Worm (Caenorhabditis elegans) whole organism, L4 larva: ENCODE data around the gene npp-8.

ENCODE experiments used
- D1046.2 ChIP-seq: fragments of 200-800 bp; sonication (Bioruptor generic); IDR thresholded peaks from 2 replicates; pipeline ENCODE4 v1.3.6; 2022; ENCODE audit warnings: missing genetic modification characterization, missing compliant biosample characterization
- F26F4.8 ChIP-seq: fragments of 200-800 bp; sonication (Bioruptor generic); conservative IDR thresholded peaks from 2 replicates; pipeline ENCODE4 v1.3.6; 2022; ENCODE audit warnings: missing genetic modification characterization, missing compliant biosample characterization
- Y75B8A.6 ChIP-seq: fragments of 200-800 bp; sonication (Bioruptor generic); IDR thresholded peaks from 2 replicates; pipeline ENCODE4 v1.3.6; 2022; ENCODE audit warnings: missing genetic modification reagents, missing genetic modification characterization, missing compliant biosample characterization
- ama-1 ChIP-seq: fragments of 150-350 bp; optimal IDR thresholded peaks from 2 replicates; lab custom pipeline; 2014; ENCODE audit warnings: inconsistent platforms, mixed read lengths
- arid-1 ChIP-seq: fragments of 200-800 bp; sonication (Bioruptor generic); conservative IDR thresholded peaks from 2 replicates; pipeline ENCODE4 v1.3.6; 2022; ENCODE audit warnings: missing genetic modification reagents, missing genetic modification characterization, missing compliant biosample characterization
- ceh-28 ChIP-seq: fragments of 150-350 bp; optimal IDR thresholded peaks from 2 replicates; lab custom pipeline; 2014; ENCODE audit warnings: missing biosample characterization, missing genetic modification reagents, missing genetic modification characterization
- ceh-44 ChIP-seq: fragments of 200-800 bp; sonication (Bioruptor generic); IDR thresholded peaks from 2 replicates; pipeline ENCODE4 v1.3.6; 2022; ENCODE audit warnings: missing genetic modification reagents, missing genetic modification characterization, missing compliant biosample characterization
- ceh-82 ChIP-seq: sonication (generic microtip); optimal IDR thresholded peaks from 2 replicates; lab custom pipeline; 2017; ENCODE audit warnings: missing biosample characterization, missing genetic modification characterization
- ces-1 ChIP-seq: fragments of 150-350 bp; sonication (generic microtip); optimal IDR thresholded peaks from 4 replicates; lab custom pipeline; 2014; ENCODE audit warnings: missing biosample characterization, missing genetic modification reagents, missing genetic modification characterization
- daf-16 ChIP-seq, 3 experiments: sonication (generic microtip); optimal IDR thresholded peaks; 2 replicates each; lab custom pipeline; 2016 to 2017; ENCODE audit warnings: missing genetic modification characterization in 3 of 3, missing genetic modification reagents in 3 of 3, mild to moderate bottlenecking in 2 of 3, missing compliant biosample characterization in 2 of 3, missing biosample characterization in 1 of 3, moderate library complexity in 1 of 3
- daf-19 ChIP-seq: fragments of 200-800 bp; sonication (Bioruptor generic); conservative IDR thresholded peaks from 2 replicates; pipeline ENCODE4 v1.3.6; 2022; ENCODE audit warnings: missing genetic modification characterization, missing compliant biosample characterization
- dmd-6 ChIP-seq: fragments of 200-800 bp; sonication (Bioruptor generic); IDR thresholded peaks from 2 replicates; pipeline ENCODE4 v1.3.6; 2022; ENCODE audit warnings: missing genetic modification reagents, missing genetic modification characterization, missing compliant biosample characterization
- dmd-8 ChIP-seq: fragments of 200-800 bp; sonication (Bioruptor generic); IDR thresholded peaks from 2 replicates; pipeline ENCODE4 v1.3.6; 2022; ENCODE audit warnings: missing genetic modification characterization, missing compliant biosample characterization
- dmd-9 ChIP-seq: fragments of 200-800 bp; sonication (Bioruptor generic); IDR thresholded peaks from 2 replicates; pipeline ENCODE4 v1.3.6; 2022; ENCODE audit warnings: missing genetic modification reagents, missing genetic modification characterization, missing compliant biosample characterization
- dpl-1 ChIP-seq: fragments of 150-350 bp; optimal IDR thresholded peaks from 2 replicates; lab custom pipeline; 2014; ENCODE audit warnings: missing biosample characterization, missing genetic modification reagents, missing genetic modification characterization
- dve-1 ChIP-seq: sonication (generic microtip); optimal IDR thresholded peaks from 2 replicates; lab custom pipeline; 2017; ENCODE audit warnings: antibody characterized with exemption, mild to moderate bottlenecking, missing genetic modification characterization, missing compliant biosample characterization; ENCODE audit not compliant: insufficient read depth
- egl-27 ChIP-seq: sonication (generic microtip); optimal IDR thresholded peaks from 3 replicates; lab custom pipeline; 2017; ENCODE audit warnings: missing biosample characterization, missing genetic modification reagents, missing genetic modification characterization
- egl-43 ChIP-seq: fragments of 200-800 bp; sonication (Bioruptor generic); IDR thresholded peaks from 2 replicates; pipeline ENCODE4 v1.3.6; 2022; ENCODE audit warnings: missing genetic modification reagents, missing genetic modification characterization, missing compliant biosample characterization
- fos-1 ChIP-seq: fragments of 150-350 bp; optimal IDR thresholded peaks from 2 replicates; lab custom pipeline; 2014; ENCODE audit warnings: missing biosample characterization, missing genetic modification characterization
- gei-8 ChIP-seq: fragments of 200-800 bp; sonication (Bioruptor generic); optimal IDR thresholded peaks from 2 replicates; lab custom pipeline; 2018; ENCODE audit warnings: mild to moderate bottlenecking, missing genetic modification characterization, missing compliant biosample characterization
- hif-1 ChIP-seq, 2 experiments: sonication (generic microtip); optimal IDR thresholded peaks; 2 replicates each; lab custom pipeline; 2016 to 2017; ENCODE audit warnings: missing compliant biosample characterization in 2 of 2, missing genetic modification characterization in 2 of 2, missing genetic modification reagents in 2 of 2, missing genotype in 2 of 2, mild to moderate bottlenecking in 1 of 2
- hlh-11 ChIP-seq: fragments of 200-800 bp; sonication (Bioruptor generic); optimal IDR thresholded peaks from 2 replicates; lab custom pipeline; 2018; ENCODE audit warnings: mild to moderate bottlenecking, missing genetic modification characterization, missing compliant biosample characterization
- lim-7 ChIP-seq: fragments of 200-800 bp; sonication (Bioruptor generic); IDR thresholded peaks from 2 replicates; pipeline ENCODE4 v1.3.6; 2022; ENCODE audit warnings: missing genetic modification characterization, missing compliant biosample characterization
- lin-1 ChIP-seq: fragments of 200-800 bp; sonication (Bioruptor generic); IDR thresholded peaks from 2 replicates; pipeline ENCODE4 v1.3.6; 2022; ENCODE audit warnings: missing genetic modification reagents, missing genetic modification characterization, missing compliant biosample characterization
- lin-38 ChIP-seq: fragments of 200-800 bp; sonication (Bioruptor generic); IDR thresholded peaks from 2 replicates; pipeline ENCODE4 v1.3.6; 2022; ENCODE audit warnings: missing genetic modification reagents, missing genetic modification characterization, missing compliant biosample characterization
- lir-3 ChIP-seq: sonication (generic microtip); optimal IDR thresholded peaks from 2 replicates; lab custom pipeline; 2016; ENCODE audit warnings: mild to moderate bottlenecking, missing genetic modification characterization, missing compliant biosample characterization
- lsy-2 ChIP-seq, 2 experiments: fragments of 150-350 bp in 1 of 2; sonication (generic microtip) in 1 of 2; optimal IDR thresholded peaks; 2 replicates each; lab custom pipeline; 2014 to 2017; ENCODE audit warnings: missing biosample characterization in 2 of 2, missing genetic modification characterization in 2 of 2
- madf-5 ChIP-seq, 2 experiments: fragments of 200-800 bp; sonication (Bioruptor generic); IDR thresholded peaks; 2 replicates each; pipeline ENCODE4 v1.3.6; 2022; ENCODE audit warnings: missing compliant biosample characterization in 2 of 2, missing genetic modification characterization in 2 of 2
- mes-2 ChIP-seq: sonication (generic microtip); optimal IDR thresholded peaks from 2 replicates; lab custom pipeline; 2016; ENCODE audit warnings: missing genotype, mild to moderate bottlenecking, missing genetic modification characterization, missing compliant biosample characterization; ENCODE audit not compliant: poor library complexity, severe bottlenecking
- nhr-10 ChIP-seq: fragments of 150-350 bp; optimal IDR thresholded peaks from 2 replicates; lab custom pipeline; 2014; ENCODE audit warnings: missing biosample characterization, missing genetic modification characterization
- nhr-28 ChIP-seq: fragments of 150-350 bp; optimal IDR thresholded peaks from 2 replicates; lab custom pipeline; 2014; ENCODE audit warnings: missing biosample characterization, missing genetic modification characterization
- nhr-41 ChIP-seq: fragments of 200-800 bp; sonication (Bioruptor generic); IDR thresholded peaks from 2 replicates; pipeline ENCODE4 v1.3.6; 2022; ENCODE audit warnings: missing genetic modification reagents, missing genetic modification characterization, missing compliant biosample characterization
- nhr-42 ChIP-seq: fragments of 200-800 bp; sonication (Bioruptor generic); IDR thresholded peaks from 2 replicates; pipeline ENCODE4 v1.3.6; 2022; ENCODE audit warnings: missing genetic modification characterization, missing compliant biosample characterization
- nhr-6 ChIP-seq: fragments of 150-350 bp; optimal IDR thresholded peaks from 2 replicates; lab custom pipeline; 2014; ENCODE audit warnings: missing biosample characterization, missing genetic modification characterization
- nhr-76 ChIP-seq: fragments of 150-350 bp; optimal IDR thresholded peaks from 2 replicates; lab custom pipeline; 2014; ENCODE audit warnings: missing biosample characterization, missing genetic modification characterization
- pqm-1 ChIP-seq: sonication (generic microtip); optimal IDR thresholded peaks from 2 replicates; lab custom pipeline; 2017; ENCODE audit warnings: missing biosample characterization, missing genetic modification characterization
- rbr-2 ChIP-seq: sonication (generic microtip); optimal IDR thresholded peaks from 2 replicates; lab custom pipeline; 2016; ENCODE audit warnings: missing genotype, missing genetic modification characterization, missing compliant biosample characterization
- set-16 ChIP-seq: fragments of 200-800 bp; sonication (Bioruptor generic); IDR thresholded peaks from 2 replicates; pipeline ENCODE4 v1.3.6; 2022; ENCODE audit warnings: missing genetic modification reagents, missing genetic modification characterization, missing compliant biosample characterization
- spr-3 ChIP-seq: fragments of 200-800 bp; sonication (Bioruptor generic); optimal IDR thresholded peaks from 2 replicates; lab custom pipeline; 2018; ENCODE audit warnings: mild to moderate bottlenecking, missing genetic modification characterization, missing compliant biosample characterization
- unc-130 ChIP-seq: sonication (generic microtip); optimal IDR thresholded peaks from 2 replicates; lab custom pipeline; 2016; ENCODE audit warnings: missing genetic modification reagents, missing genetic modification characterization, missing compliant biosample characterization
- unc-62 ChIP-seq, 3 experiments: fragments of 150-350 bp in 1 of 3; sonication (generic microtip); optimal IDR thresholded peaks in 2 of 3; peaks in 1 of 3; 1 replicate in 1 of 3; 2 replicates in 2 of 3; lab custom pipeline; 2014 to 2017; ENCODE audit warnings: missing biosample characterization in 3 of 3, missing genetic modification characterization in 3 of 3, missing genetic modification reagents in 3 of 3, missing genotype in 1 of 3
- zfp-2 ChIP-seq: sonication (generic microtip); optimal IDR thresholded peaks from 2 replicates; lab custom pipeline; 2016; ENCODE audit warnings: mild to moderate bottlenecking, missing genetic modification characterization, missing compliant biosample characterization
- ztf-11 ChIP-seq: fragments of 150-350 bp; optimal IDR thresholded peaks from 2 replicates; lab custom pipeline; 2014; ENCODE audit warnings: missing biosample characterization, missing genetic modification characterization

npp-8 gene

DNA sequence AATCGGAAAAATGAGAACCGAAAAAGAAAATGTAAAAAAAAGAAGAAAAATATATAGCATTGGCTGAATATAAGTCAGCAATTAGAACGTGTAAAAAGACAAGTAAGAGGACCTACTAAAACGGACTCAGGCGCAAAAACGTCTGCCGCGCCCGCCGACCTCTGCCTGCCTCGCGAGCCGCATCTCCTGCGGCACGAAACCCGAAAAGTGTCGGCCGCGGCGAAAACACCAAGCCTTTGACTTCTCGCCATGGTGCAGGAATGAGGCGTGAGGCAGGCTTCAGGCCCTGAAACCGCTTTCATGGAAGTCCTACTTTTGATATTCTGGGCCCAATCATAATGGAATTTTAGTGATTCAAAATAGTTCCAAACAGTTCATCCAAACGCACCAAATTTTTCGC, 29.9 kb downstream of the npp-8 start:
- TF ChIP-seq set-16, result peak; percentile 90
- no peak for TF ChIP-seq lin-38 (GFP tag; lab: Robert Waterston, UW)

DNA sequence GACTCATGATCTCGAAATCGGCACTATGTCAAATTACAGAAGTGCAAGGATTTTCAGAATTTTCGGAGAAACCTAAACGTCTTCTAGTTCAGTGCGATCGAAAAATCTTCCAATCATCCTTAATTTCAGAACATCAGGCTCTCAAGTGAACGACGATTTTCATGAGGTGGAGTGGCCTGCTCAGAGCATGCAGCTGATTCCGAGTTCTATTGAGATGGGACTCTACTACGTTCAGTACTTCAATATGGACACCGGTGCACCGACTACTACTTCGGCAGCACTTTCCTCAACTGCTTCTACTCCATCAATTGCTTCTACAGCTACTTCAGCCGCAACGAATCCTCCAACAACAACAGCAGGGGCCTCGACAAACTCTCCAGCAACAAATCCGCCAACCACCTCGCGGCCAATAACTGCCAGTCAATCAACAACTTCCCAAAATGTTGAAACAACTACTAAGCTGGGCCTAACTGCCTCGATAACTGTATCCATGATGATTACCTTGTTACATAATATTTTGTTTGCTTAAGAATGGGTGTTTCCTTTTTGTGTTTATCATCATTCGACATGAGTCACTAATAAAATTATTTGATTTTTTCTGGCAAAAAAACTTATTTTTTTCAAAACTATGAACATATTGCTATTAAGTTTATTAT, 32.0 kb downstream of the npp-8 start, which contains the start of gene Y41D4B.15:
Y41D4B.15 (plus strand) TSS at position 606 of the 656 bp plus-strand sequence.
- TF ChIP-seq ama-1 (lab: Kevin White, UChicago) (no peak), ceh-44 (no peak), egl-27 (tag; lab: Kevin White, UChicago) (no peak), lir-3 (tag; lab: Kevin White, UChicago) (no peak), dmd-8 (GFP tag; lab: Robert Waterston, UW) (no peak), ceh-28 (tag; lab: Kevin White, UChicago) (no peak), nhr-76 (tag; lab: Kevin White, UChicago) (no peak), zfp-2 (tag; lab: Kevin White, UChicago) (no peak), rbr-2 (no peak), daf-16 (GFP tag; optimal IDR thresholded peaks at IDR 0.05; lab: Kevin White, UChicago) (no peak), daf-16 (tag; optimal IDR thresholded peaks at IDR 0.05; lab: Kevin White, UChicago) (peak; percentile 34), lim-7 (no peak), Y75B8A.6 (GFP tag; lab: Robert Waterston, UW) (no peak), unc-62 (GFP tag; optimal IDR thresholded peaks at IDR 0.05 in 1 of 2; lab: Kevin White, UChicago) (peak in 1 of 2 experiments; percentile 91), unc-62 (tag; optimal IDR thresholded peaks at IDR 0.05; lab: Kevin White, UChicago) (no peak), dmd-9 (GFP tag; lab: Robert Waterston, UW) (no peak), nhr-41 (GFP tag; lab: Robert Waterston, UW) (no peak), nhr-28 (tag; lab: Kevin White, UChicago) (no peak)

DNA sequence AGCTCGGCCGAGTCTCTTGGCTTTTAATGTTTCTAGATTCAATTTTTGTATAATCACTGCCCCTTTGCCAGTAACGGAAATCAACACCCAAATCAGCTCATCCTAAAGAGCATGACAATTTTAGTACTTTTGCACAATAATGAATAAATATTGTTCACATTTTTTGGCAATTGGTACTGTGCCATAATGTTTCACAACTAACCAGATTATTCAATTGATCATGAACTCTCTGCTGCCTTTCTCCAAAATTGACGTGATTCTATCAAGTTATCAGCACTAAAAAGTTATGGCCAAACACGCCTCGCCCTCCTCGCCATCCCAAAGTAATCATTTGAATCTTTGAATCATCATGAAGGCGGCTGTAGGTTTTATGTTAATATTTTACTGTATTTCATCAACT, 33.7 kb downstream of the npp-8 start, which contains the start of gene hpo-6:
hpo-6 (plus strand) TSS at position 301 of the 400 bp plus-strand sequence.
- TF ChIP-seq egl-43 (GFP tag; lab: Robert Waterston, UW), result no peak
- peak; percentile 45 for TF ChIP-seq pqm-1 (tag; lab: Kevin White, UChicago)
- no peak for TF ChIP-seq mes-2 (tag; lab: Kevin White, UChicago)
- TF ChIP-seq daf-16 (GFP tag; optimal IDR thresholded peaks at IDR 0.05; lab: Kevin White, UChicago), result no peak
- TF ChIP-seq daf-16 (tag; optimal IDR thresholded peaks at IDR 0.05; lab: Kevin White, UChicago), result peak; percentile 58
- TF ChIP-seq F26F4.8, result no peak

DNA sequence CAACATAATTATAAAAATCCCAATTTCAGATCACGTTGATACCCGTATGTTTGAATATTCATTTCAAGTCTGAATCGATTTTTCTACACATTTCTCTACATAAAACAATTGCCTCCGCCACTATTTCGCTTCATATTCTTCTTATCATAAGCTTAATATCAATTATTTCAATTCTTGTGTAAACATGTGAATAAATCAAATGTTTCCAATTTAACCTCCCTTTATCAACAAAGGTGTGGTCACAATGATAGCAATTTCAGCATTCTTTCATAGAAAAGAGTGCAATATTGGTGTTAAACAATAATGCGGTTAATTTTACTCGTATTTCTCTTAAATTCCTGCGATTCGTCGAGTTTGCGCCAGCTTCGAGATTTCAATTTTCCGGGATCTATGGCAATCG, 35.7 kb downstream of the npp-8 start, which contains the start of gene Y41D4B.17:
Y41D4B.17 (plus strand) TSS at position 174 of the 400 bp plus-strand sequence.
- TF ChIP-seq nhr-42 (GFP tag; lab: Robert Waterston, UW), result no peak
- peak; percentile 7; the same call in 1 of the 2 replicates for TF ChIP-seq dmd-6 (GFP tag; lab: Robert Waterston, UW)
- TF ChIP-seq ceh-82, result no peak
- TF ChIP-seq hif-1 (tag; optimal IDR thresholded peaks at IDR 0.05; lab: Kevin White, UChicago), result no peak
- TF ChIP-seq pqm-1 (tag; lab: Kevin White, UChicago), result peak; percentile 79
- no peak for TF ChIP-seq dpl-1 (GFP tag; lab: Kevin White, UChicago)
- no peak for TF ChIP-seq daf-19 (GFP tag; lab: Robert Waterston, UW)
- TF ChIP-seq spr-3 (GFP tag; lab: Kevin White, UChicago), result no peak
- TF ChIP-seq ceh-28 (tag; lab: Kevin White, UChicago), result no peak
- TF ChIP-seq madf-5 (GFP tag; IDR thresholded peaks at IDR 0.05; lab: Robert Waterston, UW), result no peak
- no peak for TF ChIP-seq nhr-10
- no peak for TF ChIP-seq ces-1 (GFP tag; lab: Kevin White, UChicago)
- TF ChIP-seq fos-1 (tag; lab: Kevin White, UChicago), result no peak
- peak; percentile 4 for TF ChIP-seq hlh-11
- no peak for TF ChIP-seq lsy-2 (tag; optimal IDR thresholded peaks at IDR 0.05; lab: Kevin White, UChicago)
- TF ChIP-seq lin-1, result no peak
- no peak for TF ChIP-seq nhr-41 (GFP tag; lab: Robert Waterston, UW)
- no peak for TF ChIP-seq gei-8 (GFP tag; lab: Kevin White, UChicago)
- TF ChIP-seq dmd-9 (GFP tag; lab: Robert Waterston, UW), result no peak
- TF ChIP-seq egl-43 (GFP tag; lab: Robert Waterston, UW), result no peak
- no peak for TF ChIP-seq nhr-6
- TF ChIP-seq dve-1 (tag; lab: Kevin White, UChicago), result peak; percentile 7
- no peak for TF ChIP-seq D1046.2
- no peak for TF ChIP-seq arid-1 (GFP tag; lab: Robert Waterston, UW)
- no peak for TF ChIP-seq unc-130
- no peak for TF ChIP-seq nhr-76 (tag; lab: Kevin White, UChicago)
- no peak for TF ChIP-seq ztf-11 (tag; lab: Kevin White, UChicago)
